Worm (Caenorhabditis elegans) whole organism, young adult: ENCODE measurements around the gene F55A11.6.

Experiments used
- B0019.2 ChIP-seq: fragments of 200-800 bp; sonication (Bioruptor generic); conservative IDR thresholded peaks from 2 replicates; pipeline ENCODE4 v1.3.6; 2022; ENCODE audit warnings: missing genetic modification reagents, missing genetic modification characterization, missing compliant biosample characterization
- C17E4.6 ChIP-seq: fragments of 200-800 bp; sonication (Bioruptor generic); IDR thresholded peaks from 2 replicates; pipeline ENCODE4 v1.3.6; 2022; ENCODE audit warnings: missing genetic modification reagents, missing genetic modification characterization, missing compliant biosample characterization
- F10E7.11 ChIP-seq: sonication (generic microtip); optimal IDR thresholded peaks from 2 replicates; lab custom pipeline; 2017; ENCODE audit warnings: mild to moderate bottlenecking, missing genetic modification characterization, moderate library complexity, missing compliant biosample characterization
- F23B12.7 ChIP-seq: sonication (generic microtip); optimal IDR thresholded peaks from 2 replicates; lab custom pipeline; 2017; ENCODE audit warnings: missing genetic modification characterization, mild to moderate bottlenecking, missing compliant biosample characterization, antibody characterized with exemption, moderate library complexity; ENCODE audit not compliant: insufficient read depth
- F55B11.4 ChIP-seq: sonication (generic microtip); optimal IDR thresholded peaks from 2 replicates; lab custom pipeline; 2016; ENCODE audit warnings: missing compliant biosample characterization, missing genetic modification characterization, borderline replicate concordance; ENCODE audit not compliant: insufficient read depth
- F57A8.1 ChIP-seq: fragments of 200-800 bp; sonication (Bioruptor generic); optimal IDR thresholded peaks from 2 replicates; lab custom pipeline; 2018; ENCODE audit warnings: mild to moderate bottlenecking, missing genetic modification characterization, moderate library complexity, missing compliant biosample characterization
- K11D2.4 ChIP-seq: fragments of 200-800 bp; sonication (Bioruptor generic); IDR thresholded peaks from 2 replicates; pipeline ENCODE4 v1.3.6; 2022; ENCODE audit warnings: missing genetic modification reagents, missing genetic modification characterization, missing compliant biosample characterization
- T07F8.4 ChIP-seq: sonication (generic microtip); optimal IDR thresholded peaks from 2 replicates; lab custom pipeline; 2016; ENCODE audit warnings: mild to moderate bottlenecking, missing genetic modification characterization, moderate library complexity, missing compliant biosample characterization
- Y56A3A.18 ChIP-seq: fragments of 200-800 bp; sonication (Bioruptor generic); IDR thresholded peaks from 2 replicates; pipeline ENCODE4 v1.3.6; 2022; ENCODE audit warnings: missing genetic modification reagents, missing genetic modification characterization, missing compliant biosample characterization
- Y95B8A.8 ChIP-seq: fragments of 200-800 bp; sonication (Bioruptor generic); IDR thresholded peaks from 2 replicates; pipeline ENCODE4 v1.3.6; 2022; ENCODE audit warnings: missing genetic modification reagents, missing genetic modification characterization, missing compliant biosample characterization
- akir-1 ChIP-seq: fragments of 200-800 bp; sonication (Bioruptor generic); optimal IDR thresholded peaks from 2 replicates; lab custom pipeline; 2018; ENCODE audit warnings: mild to moderate bottlenecking, missing genetic modification characterization, moderate library complexity, missing compliant biosample characterization
- athp-1 ChIP-seq: sonication (generic microtip); optimal IDR thresholded peaks from 2 replicates; lab custom pipeline; 2017; ENCODE audit warnings: mild to moderate bottlenecking, missing genetic modification characterization, missing compliant biosample characterization
- attf-6 ChIP-seq: fragments of 200-800 bp; sonication (Bioruptor generic); IDR thresholded peaks from 2 replicates; pipeline ENCODE4 v1.3.6; 2022; ENCODE audit warnings: missing genetic modification reagents, missing genetic modification characterization, missing compliant biosample characterization
- bed-1 ChIP-seq: fragments of 200-800 bp; sonication (Bioruptor generic); IDR thresholded peaks from 2 replicates; pipeline ENCODE4 v1.3.6; 2022; ENCODE audit warnings: missing genetic modification reagents, missing genetic modification characterization, missing compliant biosample characterization
- ceh-100 ChIP-seq: fragments of 200-800 bp; sonication (Bioruptor generic); IDR thresholded peaks from 2 replicates; pipeline ENCODE4 v1.3.6; 2022; ENCODE audit warnings: missing genetic modification reagents, missing genetic modification characterization, missing compliant biosample characterization
- ceh-79 ChIP-seq: sonication (generic microtip); optimal IDR thresholded peaks from 2 replicates; lab custom pipeline; 2017; ENCODE audit warnings: mild to moderate bottlenecking, missing genetic modification characterization, missing compliant biosample characterization
- dox-1 ChIP-seq: fragments of 200-800 bp; sonication (Bioruptor generic); IDR thresholded peaks from 2 replicates; pipeline ENCODE4 v1.3.6; 2022; ENCODE audit warnings: missing genetic modification reagents, missing genetic modification characterization, missing compliant biosample characterization
- dpff-1 ChIP-seq: sonication (generic microtip); optimal IDR thresholded peaks from 2 replicates; lab custom pipeline; 2017; ENCODE audit warnings: mild to moderate bottlenecking, missing genetic modification characterization, missing compliant biosample characterization
- ekl-4 ChIP-seq: fragments of 200-800 bp; sonication (Bioruptor generic); IDR thresholded peaks from 2 replicates; pipeline ENCODE4 v1.3.6; 2022; ENCODE audit warnings: missing genetic modification reagents, missing genetic modification characterization, missing compliant biosample characterization
- hlh-26 ChIP-seq: fragments of 200-800 bp; sonication (Bioruptor generic); conservative IDR thresholded peaks from 2 replicates; pipeline ENCODE4 v1.3.6; 2022; ENCODE audit warnings: missing genetic modification reagents, missing genetic modification characterization, missing compliant biosample characterization
- hmg-1.2 ChIP-seq: fragments of 200-800 bp; sonication (Bioruptor generic); IDR thresholded peaks from 2 replicates; pipeline ENCODE4 v1.3.6; 2022; ENCODE audit warnings: missing genetic modification reagents, missing genetic modification characterization, missing compliant biosample characterization
- hmg-20 ChIP-seq: fragments of 200-800 bp; sonication (Bioruptor generic); IDR thresholded peaks from 2 replicates; pipeline ENCODE4 v1.3.6; 2022; ENCODE audit warnings: missing genetic modification reagents, missing genetic modification characterization, missing compliant biosample characterization
- lin-26 ChIP-seq: fragments of 200-800 bp; sonication (Bioruptor generic); IDR thresholded peaks from 2 replicates; pipeline ENCODE4 v1.3.6; 2022; ENCODE audit warnings: missing genetic modification reagents, missing genetic modification characterization, missing compliant biosample characterization
- lin-35 ChIP-seq, 3 experiments: fragments of 150-350 bp in 2 of 3; sonication (generic microtip) in 1 of 3; optimal IDR thresholded peaks; 2 replicates each; lab custom pipeline; 2014 to 2018; ENCODE audit warnings: missing biosample characterization in 3 of 3, missing genetic modification characterization in 3 of 3, missing genetic modification reagents in 3 of 3
- madf-10 ChIP-seq: sonication (generic microtip); optimal IDR thresholded peaks from 2 replicates; lab custom pipeline; 2016; ENCODE audit warnings: mild to moderate bottlenecking, missing genetic modification characterization, missing compliant biosample characterization
- madf-3 ChIP-seq: fragments of 200-800 bp; sonication (Bioruptor generic); IDR thresholded peaks from 2 replicates; pipeline ENCODE4 v1.3.6; 2022; ENCODE audit warnings: missing genetic modification reagents, missing genetic modification characterization, missing compliant biosample characterization
- madf-8 ChIP-seq: fragments of 200-800 bp; sonication (Bioruptor generic); conservative IDR thresholded peaks from 2 replicates; pipeline ENCODE4 v1.3.6; 2022; ENCODE audit warnings: missing genetic modification reagents, missing genetic modification characterization, missing compliant biosample characterization
- nhr-120 ChIP-seq: fragments of 200-800 bp; sonication (Bioruptor generic); IDR thresholded peaks from 2 replicates; pipeline ENCODE4 v1.3.6; 2022; ENCODE audit warnings: missing genetic modification characterization, missing compliant biosample characterization
- pbrm-1 ChIP-seq: fragments of 200-800 bp; sonication (Bioruptor generic); IDR thresholded peaks from 2 replicates; pipeline ENCODE4 v1.3.6; 2022; ENCODE audit warnings: missing genetic modification reagents, missing genetic modification characterization, missing compliant biosample characterization
- snpc-1.1 ChIP-seq: sonication (generic microtip); optimal IDR thresholded peaks from 2 replicates; lab custom pipeline; 2017; ENCODE audit warnings: missing genetic modification characterization, mild to moderate bottlenecking, missing compliant biosample characterization, antibody characterized with exemption, moderate library complexity, missing genotype, missing genetic modification reagents; ENCODE audit not compliant: insufficient read depth
- snpc-4 ChIP-seq, 5 experiments: fragments of 150-350 bp in 1 of 5; sonication (generic microtip) in 4 of 5; optimal IDR thresholded peaks; 2 replicates each; lab custom pipeline; 2014 to 2018; ENCODE audit warnings: missing genetic modification characterization in 5 of 5, missing biosample characterization in 3 of 5, antibody characterized with exemption in 2 of 5, mild to moderate bottlenecking in 2 of 5, missing compliant biosample characterization in 2 of 5, missing genotype in 2 of 5, moderate library complexity in 2 of 5, missing genetic modification reagents in 1 of 5
- tbp1 ChIP-seq: fragments of 200-800 bp; sonication (Bioruptor generic); optimal IDR thresholded peaks from 2 replicates; lab custom pipeline; 2018; ENCODE audit warnings: mild to moderate bottlenecking, missing genetic modification characterization, missing compliant biosample characterization
- tbx-9 ChIP-seq: sonication (generic microtip); optimal IDR thresholded peaks from 2 replicates; lab custom pipeline; 2016; ENCODE audit warnings: borderline replicate concordance, missing genetic modification characterization, inconsistent platforms, missing compliant biosample characterization
- tlf-1 ChIP-seq: fragments of 200-800 bp; sonication (Bioruptor generic); optimal IDR thresholded peaks from 2 replicates; lab custom pipeline; 2018; ENCODE audit warnings: mild to moderate bottlenecking, missing genetic modification characterization, missing compliant biosample characterization
- unc-62 ChIP-seq: fragments of 150-350 bp; optimal IDR thresholded peaks from 2 replicates; lab custom pipeline; 2014; ENCODE audit warnings: missing biosample characterization, missing genetic modification reagents, missing genetic modification characterization
- zfh-2 ChIP-seq: fragments of 200-800 bp; sonication (Bioruptor generic); conservative IDR thresholded peaks from 2 replicates; pipeline ENCODE4 v1.3.6; 2022; ENCODE audit warnings: missing genetic modification reagents, missing genetic modification characterization, missing compliant biosample characterization
- ztf-22 ChIP-seq: fragments of 200-800 bp; sonication (Bioruptor generic); optimal IDR thresholded peaks from 2 replicates; lab custom pipeline; 2018; ENCODE audit warnings: mild to moderate bottlenecking, missing genetic modification characterization, moderate library complexity, missing compliant biosample characterization
- ztf-28 ChIP-seq: fragments of 200-800 bp; sonication (Bioruptor generic); IDR thresholded peaks from 2 replicates; pipeline ENCODE4 v1.3.6; 2022; ENCODE audit warnings: missing genetic modification reagents, missing genetic modification characterization, missing compliant biosample characterization
- ztf-6 ChIP-seq: fragments of 200-800 bp; sonication (Bioruptor generic); IDR thresholded peaks from 2 replicates; pipeline ENCODE4 v1.3.6; 2022; ENCODE audit warnings: missing genetic modification reagents, missing genetic modification characterization, missing compliant biosample characterization

The F55A11.6 gene

DNA sequence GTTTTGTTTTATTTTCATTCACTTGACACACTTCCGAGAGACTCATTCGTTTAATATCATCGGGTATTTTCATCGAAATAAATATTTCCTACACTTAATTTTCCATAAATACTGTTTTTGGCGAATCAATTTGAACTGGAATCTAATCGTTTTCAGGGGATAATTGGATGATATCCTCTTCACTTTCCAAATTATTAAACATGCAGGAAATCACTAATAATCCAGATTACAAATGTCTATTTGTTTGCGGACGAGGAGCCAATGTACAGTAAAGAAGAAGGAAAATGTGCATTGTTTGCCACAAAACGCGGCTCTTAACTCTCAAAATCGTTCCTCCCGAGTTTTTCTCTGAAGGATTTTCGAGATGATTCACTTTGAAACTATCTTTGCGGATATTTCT is at the start of gene F55A11.6:
TSS of gene F55A11.6 (plus strand) at position 301 of the 400 bp plus-strand sequence.
- no peak for TF ChIP-seq pbrm-1
- TF ChIP-seq lin-35 (GFP tag; optimal IDR thresholded peaks at IDR 0.05; lab: Kevin White, UChicago) = no peak
- no peak for TF ChIP-seq T07F8.4 (tag; lab: Kevin White, UChicago)
- no peak for TF ChIP-seq B0019.2 (GFP tag; lab: Robert Waterston, UW)
- TF ChIP-seq F23B12.7 (tag; lab: Kevin White, UChicago) = no peak
- TF ChIP-seq ceh-100 (GFP tag; lab: Robert Waterston, UW) = no peak
- TF ChIP-seq Y56A3A.18 (GFP tag; lab: Robert Waterston, UW) = no peak
- TF ChIP-seq Y95B8A.8 (GFP tag; lab: Robert Waterston, UW) = no peak
- TF ChIP-seq dpff-1 (tag; lab: Kevin White, UChicago) = no peak
- no peak for TF ChIP-seq ceh-79 (tag; lab: Kevin White, UChicago)
- no peak for TF ChIP-seq K11D2.4 (GFP tag; lab: Robert Waterston, UW)
- TF ChIP-seq ztf-6 (GFP tag; lab: Robert Waterston, UW) = no peak
- TF ChIP-seq snpc-1.1 (tag; lab: Kevin White, UChicago) = no peak
- TF ChIP-seq snpc-4 (GFP tag; optimal IDR thresholded peaks at IDR 0.05; lab: Kevin White, UChicago) = no peak
- no peak for TF ChIP-seq snpc-4 (tag; optimal IDR thresholded peaks at IDR 0.05; lab: Kevin White, UChicago)
- TF ChIP-seq tbx-9 (tag; lab: Kevin White, UChicago) = no peak
- TF ChIP-seq ekl-4 (GFP tag; lab: Robert Waterston, UW) = no peak
- no peak for TF ChIP-seq F55B11.4 (tag; lab: Kevin White, UChicago)
- TF ChIP-seq akir-1 (GFP tag; lab: Kevin White, UChicago) = no peak

DNA sequence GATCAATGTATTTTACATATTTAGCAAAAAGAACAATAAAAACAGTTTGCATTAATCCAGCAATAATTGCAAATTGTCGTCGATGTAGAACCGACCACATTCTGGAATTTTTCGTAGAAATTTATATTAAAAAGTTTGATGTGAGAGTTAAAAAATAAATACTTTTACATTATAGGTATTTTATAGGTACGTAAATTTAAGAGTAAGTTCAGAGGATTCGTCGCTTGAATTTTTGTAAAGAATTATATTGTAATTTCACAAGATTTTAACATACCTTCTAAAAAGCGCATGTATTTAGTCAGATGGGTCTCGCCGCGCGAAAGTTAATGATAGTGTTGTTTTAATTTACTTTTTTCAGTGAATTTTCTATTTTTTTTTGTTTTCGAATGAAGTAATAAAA is 46.6 kb upstream of the F55A11.6 start, which contains the start of gene rhr-2:
TSS of gene rhr-2 (minus strand) at position 101 of the 400 bp plus-strand sequence.
- TF ChIP-seq C17E4.6 (GFP tag; lab: Robert Waterston, UW) (no peak), unc-62 (GFP tag; lab: Kevin White, UChicago) (no peak), bed-1 (GFP tag; lab: Robert Waterston, UW) (no peak), madf-10 (tag; lab: Kevin White, UChicago) (no peak), ztf-28 (GFP tag; lab: Robert Waterston, UW) (no peak), nhr-120 (GFP tag; lab: Robert Waterston, UW) (no peak), hlh-26 (GFP tag; lab: Robert Waterston, UW) (no peak), tlf-1 (GFP tag; lab: Kevin White, UChicago) (no peak), attf-6 (GFP tag; lab: Robert Waterston, UW) (no peak), dox-1 (no peak)

DNA sequence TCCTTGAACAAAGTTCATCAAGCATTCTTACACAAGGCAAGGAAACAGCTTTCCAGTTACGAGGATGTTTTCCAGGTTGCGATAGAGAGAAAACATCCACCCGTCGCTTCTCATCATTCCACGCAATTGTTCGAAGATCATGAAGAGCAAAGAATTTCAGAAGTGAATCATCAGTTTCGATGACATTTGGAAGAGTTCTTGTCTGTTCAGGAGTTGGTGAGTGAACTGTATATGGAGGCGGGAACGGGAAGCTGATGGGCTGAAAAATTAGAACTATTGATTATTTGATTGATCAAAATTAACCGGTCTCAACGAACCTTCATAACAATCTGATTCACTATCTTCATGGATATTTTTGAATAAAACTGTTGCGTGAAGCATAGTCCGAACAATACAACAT is 44.6 kb upstream of the F55A11.6 start:
- TF ChIP-seq ceh-100 (GFP tag; lab: Robert Waterston, UW) (no peak), hmg-20 (GFP tag; lab: Robert Waterston, UW) (no peak), dpff-1 (tag; lab: Kevin White, UChicago) (no peak), madf-8 (GFP tag; lab: Robert Waterston, UW) (no peak), lin-26 (GFP tag; lab: Robert Waterston, UW) (no peak), hmg-1.2 (no peak), F10E7.11 (tag; lab: Kevin White, UChicago) (no peak), madf-3 (no peak), ztf-22 (GFP tag; lab: Kevin White, UChicago) (no peak), tbp1 (GFP tag; lab: Kevin White, UChicago) (no peak), Y56A3A.18 (GFP tag; lab: Robert Waterston, UW) (no peak), B0019.2 (GFP tag; lab: Robert Waterston, UW) (no peak), tlf-1 (GFP tag; lab: Kevin White, UChicago) (no peak), zfh-2 (no peak), athp-1 (no peak), F57A8.1 (GFP tag; lab: Kevin White, UChicago) (no peak)
